Worm (Caenorhabditis elegans) whole organism, L1 larva: ENCODE measurements around the gene enu-3.2.

ENCODE experiments used
- C34B4.2 ChIP-seq: sonication (generic microtip); optimal IDR thresholded peaks from 2 replicates; lab custom pipeline; 2017; ENCODE audit warnings: mild to moderate bottlenecking, missing genetic modification characterization, missing compliant biosample characterization
- F16B12.6 ChIP-seq: fragments of 150-350 bp; optimal IDR thresholded peaks from 2 replicates; lab custom pipeline; 2014; ENCODE audit warnings: missing biosample characterization, missing genetic modification characterization
- Y116A8C.19 ChIP-seq: sonication (generic microtip); optimal IDR thresholded peaks from 2 replicates; lab custom pipeline; 2016; ENCODE audit warnings: missing compliant biosample characterization, missing genetic modification characterization, borderline replicate concordance
- aha-1 ChIP-seq: fragments of 150-350 bp; optimal IDR thresholded peaks from 2 replicates; lab custom pipeline; 2014; ENCODE audit warnings: missing biosample characterization, missing genetic modification characterization
- aly-2 ChIP-seq: fragments of 150-350 bp; optimal IDR thresholded peaks from 2 replicates; lab custom pipeline; 2014; ENCODE audit warnings: missing biosample characterization, missing genetic modification characterization
- ceh-90 ChIP-seq: sonication (generic microtip); optimal IDR thresholded peaks from 2 replicates; lab custom pipeline; 2016; ENCODE audit warnings: missing genetic modification characterization, missing compliant biosample characterization
- dpl-1 ChIP-seq, 3 experiments: fragments of 150-350 bp in 2 of 3; sonication (generic microtip) in 1 of 3; optimal IDR thresholded peaks; 2 replicates each; lab custom pipeline; 2014 to 2017; ENCODE audit warnings: missing biosample characterization in 3 of 3, missing genetic modification characterization in 3 of 3, missing genetic modification reagents in 3 of 3
- dsc-1 ChIP-seq: sonication (generic microtip); optimal IDR thresholded peaks from 2 replicates; lab custom pipeline; 2016; ENCODE audit warnings: mild to moderate bottlenecking, missing genetic modification characterization, missing compliant biosample characterization
- efl-1 ChIP-seq, 4 experiments: fragments of 150-350 bp; optimal IDR thresholded peaks in 3 of 4; peaks in 1 of 4; 1 replicate in 1 of 4; 2 replicates in 3 of 4; lab custom pipeline; 2014; ENCODE audit warnings: missing biosample characterization in 2 of 4, missing genetic modification characterization in 2 of 4, missing genetic modification reagents in 2 of 4
- elt-3 ChIP-seq, 6 experiments: fragments of 150-350 bp in 1 of 6; sonication (generic microtip); optimal IDR thresholded peaks; 2 replicates each; lab custom pipeline; 2017 to 2018; ENCODE audit warnings: missing biosample characterization in 6 of 6, missing genetic modification characterization in 6 of 6, inconsistent platforms in 1 of 6
- hlh-17 ChIP-seq: fragments of 200-800 bp; sonication (Bioruptor generic); optimal IDR thresholded peaks from 2 replicates; lab custom pipeline; 2018; ENCODE audit warnings: missing genetic modification characterization, mild to moderate bottlenecking, missing compliant biosample characterization, moderate library complexity, borderline replicate concordance
- hpl-2 ChIP-seq: fragments of 150-350 bp; optimal IDR thresholded peaks from 2 replicates; lab custom pipeline; 2014; ENCODE audit warnings: missing biosample characterization, missing genetic modification reagents, missing genetic modification characterization
- irx-1 ChIP-seq: sonication (generic microtip); optimal IDR thresholded peaks from 2 replicates; lab custom pipeline; 2016; ENCODE audit warnings: missing genetic modification characterization, missing compliant biosample characterization
- lin-13 ChIP-seq: fragments of 150-350 bp; optimal IDR thresholded peaks from 2 replicates; lab custom pipeline; 2014; ENCODE audit warnings: missing biosample characterization, missing genetic modification reagents, missing genetic modification characterization
- lin-14 ChIP-seq: fragments of 200-800 bp; sonication (Bioruptor generic); optimal IDR thresholded peaks from 2 replicates; lab custom pipeline; 2018; ENCODE audit warnings: mild to moderate bottlenecking, missing genetic modification characterization, moderate library complexity, missing compliant biosample characterization
- lin-35 ChIP-seq, 2 experiments: fragments of 150-350 bp; optimal IDR thresholded peaks; 2 replicates each; lab custom pipeline; 2014; ENCODE audit warnings: missing biosample characterization in 2 of 2, missing genetic modification characterization in 2 of 2, missing genetic modification reagents in 2 of 2
- lin-39 ChIP-seq: fragments of 150-350 bp; optimal IDR thresholded peaks from 2 replicates; lab custom pipeline; 2014; ENCODE audit warnings: missing biosample characterization, missing genetic modification reagents, missing genetic modification characterization
- lsy-2 ChIP-seq, 2 experiments: fragments of 150-350 bp; optimal IDR thresholded peaks; 2 replicates each; lab custom pipeline; 2014; ENCODE audit warnings: missing biosample characterization in 2 of 2, missing genetic modification characterization in 2 of 2
- mab-9 ChIP-seq: fragments of 200-800 bp; sonication (Bioruptor generic); IDR thresholded peaks from 2 replicates; pipeline ENCODE4 v1.3.6; 2022; ENCODE audit warnings: missing genetic modification reagents, missing genetic modification characterization, missing compliant biosample characterization
- mef-2 ChIP-seq: fragments of 150-350 bp; optimal IDR thresholded peaks from 2 replicates; lab custom pipeline; 2014; ENCODE audit warnings: missing biosample characterization, missing genetic modification characterization
- mep-1 ChIP-seq: fragments of 150-350 bp; optimal IDR thresholded peaks from 2 replicates; lab custom pipeline; 2014; ENCODE audit warnings: missing biosample characterization, missing genetic modification characterization
- nhr-12 ChIP-seq: sonication (generic microtip); optimal IDR thresholded peaks from 2 replicates; lab custom pipeline; 2017; ENCODE audit warnings: missing biosample characterization, missing genetic modification characterization
- nhr-19 ChIP-seq: fragments of 200-800 bp; sonication (Bioruptor generic); conservative IDR thresholded peaks from 2 replicates; pipeline ENCODE4 v1.3.6; 2022; ENCODE audit warnings: missing genetic modification characterization, missing compliant biosample characterization
- nhr-28 ChIP-seq: fragments of 150-350 bp; optimal IDR thresholded peaks from 2 replicates; lab custom pipeline; 2014; ENCODE audit warnings: missing biosample characterization, missing genetic modification characterization
- nhr-76 ChIP-seq: sonication (generic microtip); optimal IDR thresholded peaks from 2 replicates; lab custom pipeline; 2017; ENCODE audit warnings: missing biosample characterization, missing genetic modification characterization
- nhr-77 ChIP-seq: fragments of 150-350 bp; optimal IDR thresholded peaks from 2 replicates; lab custom pipeline; 2014; ENCODE audit warnings: missing biosample characterization, missing genetic modification characterization
- pax-3 ChIP-seq: fragments of 200-800 bp; sonication (Bioruptor generic); optimal IDR thresholded peaks from 2 replicates; lab custom pipeline; 2018; ENCODE audit warnings: mild to moderate bottlenecking, missing genetic modification characterization, moderate library complexity, missing compliant biosample characterization
- pqm-1 ChIP-seq: sonication (generic microtip); optimal IDR thresholded peaks from 3 replicates; lab custom pipeline; 2017; ENCODE audit warnings: missing biosample characterization, missing genetic modification characterization
- snpc-4 ChIP-seq: fragments of 150-350 bp; optimal IDR thresholded peaks from 2 replicates; lab custom pipeline; 2014; ENCODE audit warnings: missing biosample characterization, missing genetic modification characterization
- swsn-7 ChIP-seq: sonication (generic microtip); optimal IDR thresholded peaks from 2 replicates; lab custom pipeline; 2016; ENCODE audit warnings: missing genetic modification characterization, missing compliant biosample characterization
- unc-30 ChIP-seq: sonication (generic microtip); optimal IDR thresholded peaks from 2 replicates; lab custom pipeline; 2017; ENCODE audit warnings: missing biosample characterization, missing genetic modification characterization
- unc-98 ChIP-seq: fragments of 200-800 bp; sonication (Bioruptor generic); IDR thresholded peaks from 2 replicates; pipeline ENCODE4 v1.3.6; 2022; ENCODE audit warnings: missing genetic modification characterization, missing compliant biosample characterization
- zag-1 ChIP-seq: fragments of 150-350 bp; optimal IDR thresholded peaks from 2 replicates; lab custom pipeline; 2014; ENCODE audit warnings: missing biosample characterization, missing genetic modification characterization
- ztf-4 ChIP-seq: fragments of 150-350 bp; optimal IDR thresholded peaks from 2 replicates; lab custom pipeline; 2014; ENCODE audit warnings: missing biosample characterization, missing genetic modification characterization

Gene enu-3.2

ce11 chrIII:4809526-4810153, 24.6 kb upstream of the enu-3.2 start, which contains the start of gene pal-1:
pal-1 (minus strand) TSS chrIII:4809576.
- TF ChIP-seq aha-1 (tag; lab: Kevin White, UChicago) (no peak), C34B4.2 (no peak), lin-39 (no peak), mef-2 (no peak)

DNA sequence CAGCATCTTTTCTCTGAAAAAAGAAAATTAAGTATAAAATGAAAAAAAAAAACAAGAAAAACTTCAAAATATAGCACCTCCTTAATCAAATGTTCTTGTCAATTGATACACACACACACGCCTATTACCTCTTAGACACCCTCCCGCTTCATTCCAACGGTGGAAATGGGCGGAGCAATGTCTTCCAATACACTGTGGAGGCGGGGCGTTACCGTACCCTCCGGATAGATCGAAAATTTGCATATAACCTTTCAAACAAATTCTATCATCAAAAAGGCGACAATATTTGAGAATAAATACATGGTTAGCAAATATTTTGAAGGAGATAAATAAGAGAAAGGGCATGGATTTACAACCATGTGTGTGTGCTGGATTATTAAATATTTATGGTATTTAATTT, 23.1 kb upstream of the enu-3.2 start:
- TF ChIP-seq zag-1 (tag; lab: Kevin White, UChicago) (no peak), lsy-2 (tag; optimal IDR thresholded peaks at IDR 0.05; lab: Kevin White, UChicago) (peak in 1 of 2 experiments; percentile 51), efl-1 (optimal IDR thresholded peaks at IDR 0.05; lab: Kevin White, UChicago) (no peak), efl-1 (GFP tag; optimal IDR thresholded peaks at IDR 0.05 in 1 of 2; lab: Kevin White, UChicago) (no peak), ztf-4 (no peak), nhr-77 (no peak), pax-3 (tag; lab: Kevin White, UChicago) (no peak), hlh-17 (GFP tag; lab: Kevin White, UChicago) (no peak)
- TF ChIP-seq, all 84 proteins: peak for 1

DNA sequence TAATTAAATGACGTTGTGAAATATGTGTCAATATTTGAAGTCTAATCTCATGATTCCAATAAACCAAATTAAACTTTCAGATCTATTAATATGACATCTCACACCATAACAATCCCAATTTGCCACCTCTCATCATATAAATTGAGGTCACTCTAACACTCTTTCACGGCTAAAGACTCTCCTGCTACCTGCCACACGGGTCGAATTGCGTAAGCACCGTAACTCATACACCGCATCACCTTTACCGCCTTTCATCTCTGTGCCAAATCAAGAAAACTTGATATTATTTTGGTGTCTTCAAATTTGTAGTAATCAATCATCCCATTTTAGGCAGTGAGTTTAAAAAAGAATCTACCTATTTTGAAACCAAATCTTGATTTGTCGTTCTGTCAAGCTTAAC, 21.3 kb upstream of the enu-3.2 start:
- TF ChIP-seq nhr-28 (tag; lab: Kevin White, UChicago), result no peak
- no peak for TF ChIP-seq nhr-19 (GFP tag; lab: Robert Waterston, UW)
- no peak for TF ChIP-seq mab-9
- no peak for TF ChIP-seq hpl-2 (GFP tag; lab: Kevin White, UChicago)
- no peak for TF ChIP-seq Y116A8C.19 (tag; lab: Kevin White, UChicago)
- no peak for TF ChIP-seq ceh-90 (tag; lab: Kevin White, UChicago)
- no peak for TF ChIP-seq lin-14
- TF ChIP-seq unc-98 (GFP tag; lab: Robert Waterston, UW), result no peak

ce11 chrIII:4802707-4803106, 17.7 kb upstream of the enu-3.2 start, which contains the start of gene metl-5:
metl-5 (plus strand) TSS chrIII:4803007.
- TF ChIP-seq unc-30, result no peak
- TF ChIP-seq dsc-1, result no peak

- TF ChIP-seq nhr-12 (tag; lab: Kevin White, UChicago), result no peak
- no peak for TF ChIP-seq lin-35 (GFP tag; optimal IDR thresholded peaks at IDR 0.05; lab: Kevin White, UChicago)
- TF ChIP-seq nhr-76 (tag; lab: Kevin White, UChicago), result no peak
- no peak for TF ChIP-seq efl-1 (optimal IDR thresholded peaks at IDR 0.05; lab: Kevin White, UChicago)
- peak in 1 of 2 experiments; percentile 58 for TF ChIP-seq efl-1 (GFP tag; optimal IDR thresholded peaks at IDR 0.05 in 1 of 2; lab: Kevin White, UChicago)
- TF ChIP-seq nhr-28 (tag; lab: Kevin White, UChicago), result no peak
- no peak for TF ChIP-seq swsn-7 (tag; lab: Kevin White, UChicago)
- no peak for TF ChIP-seq pax-3 (tag; lab: Kevin White, UChicago)
- TF ChIP-seq dpl-1 (GFP tag; optimal IDR thresholded peaks at IDR 0.05; lab: Kevin White, UChicago), result no peak
- TF ChIP-seq F16B12.6 (tag; lab: Kevin White, UChicago), result no peak
- no peak for TF ChIP-seq aly-2
- no peak for TF ChIP-seq Y116A8C.19 (tag; lab: Kevin White, UChicago)
- no peak for TF ChIP-seq mep-1 (tag; lab: Kevin White, UChicago)
- peak in 1 of 6 experiments; percentile 49 for TF ChIP-seq elt-3 (tag; optimal IDR thresholded peaks at IDR 0.05; lab: Kevin White, UChicago)
- TF ChIP-seq lin-13, result no peak
- no peak for TF ChIP-seq pqm-1 (tag; lab: Kevin White, UChicago)
- TF ChIP-seq snpc-4, result no peak
- TF ChIP-seq irx-1 (tag; lab: Kevin White, UChicago), result no peak
These were observed 11.5 kb upstream of the enu-3.2 start, which contains the start of gene tag-325 for ce11 chrIII:4796536-4796935. tag-325 (plus strand) TSS chrIII:4796836.
